Worm (Caenorhabditis elegans) whole organism, early embryonic: ENCODE data around the gene ufd-1.

Experiments used
- B0310.2 ChIP-seq: sonication (generic microtip); optimal IDR thresholded peaks from 2 replicates; lab custom pipeline; 2016; ENCODE audit warnings: mild to moderate bottlenecking, missing genetic modification characterization, missing compliant biosample characterization
- F13C5.2 ChIP-seq: sonication (generic microtip); optimal IDR thresholded peaks from 2 replicates; lab custom pipeline; 2017; ENCODE audit warnings: mild to moderate bottlenecking, missing genetic modification characterization, inconsistent platforms, missing compliant biosample characterization
- aly-1 ChIP-seq: sonication (generic microtip); optimal IDR thresholded peaks from 2 replicates; lab custom pipeline; 2016; ENCODE audit warnings: missing genetic modification characterization, missing compliant biosample characterization
- ama-1 ChIP-seq: fragments of 150-350 bp; optimal IDR thresholded peaks from 2 replicates; lab custom pipeline; 2014
- ceh-13 ChIP-seq: fragments of 200-800 bp; sonication (Bioruptor generic); optimal IDR thresholded peaks from 2 replicates; lab custom pipeline; 2018; ENCODE audit warnings: mild to moderate bottlenecking, missing genetic modification characterization, missing compliant biosample characterization
- ceh-36 ChIP-seq: sonication (generic microtip); optimal IDR thresholded peaks from 2 replicates; lab custom pipeline; 2016; ENCODE audit warnings: missing genetic modification characterization, inconsistent platforms, missing compliant biosample characterization
- ets-7 ChIP-seq: sonication (generic microtip); optimal IDR thresholded peaks from 2 replicates; lab custom pipeline; 2016; ENCODE audit warnings: missing genotype, missing genetic modification characterization, missing compliant biosample characterization
- hmbx-1 ChIP-seq: sonication (generic microtip); optimal IDR thresholded peaks from 2 replicates; lab custom pipeline; 2016; ENCODE audit warnings: mild to moderate bottlenecking, missing genetic modification characterization, missing compliant biosample characterization
- hmg-4 ChIP-seq: fragments of 200-800 bp; sonication (Bioruptor generic); optimal IDR thresholded peaks from 2 replicates; lab custom pipeline; 2018; ENCODE audit warnings: mild to moderate bottlenecking, missing genetic modification characterization, missing compliant biosample characterization
- hnd-1 ChIP-seq: sonication (generic microtip); optimal IDR thresholded peaks from 2 replicates; lab custom pipeline; 2016; ENCODE audit warnings: missing genetic modification characterization, missing compliant biosample characterization
- pes-1 ChIP-seq: fragments of 200-800 bp; sonication (Bioruptor generic); IDR thresholded peaks from 2 replicates; pipeline ENCODE4 v1.3.6; 2022; ENCODE audit warnings: missing genetic modification reagents, missing genetic modification characterization, missing compliant biosample characterization
- sea-1 ChIP-seq: fragments of 200-800 bp; sonication (Bioruptor generic); conservative IDR thresholded peaks from 2 replicates; pipeline ENCODE4 v1.3.6; 2022; ENCODE audit warnings: missing genetic modification characterization, missing compliant biosample characterization
- tbx-11 ChIP-seq: fragments of 200-800 bp; sonication (Bioruptor generic); IDR thresholded peaks from 2 replicates; pipeline ENCODE4 v1.3.6; 2022; ENCODE audit warnings: missing genetic modification characterization, missing compliant biosample characterization
- tbx-37 ChIP-seq: fragments of 200-800 bp; sonication (Bioruptor generic); conservative IDR thresholded peaks from 2 replicates; pipeline ENCODE4 v1.3.6; 2022; ENCODE audit warnings: missing genetic modification reagents, missing genetic modification characterization, missing compliant biosample characterization

- TF ChIP-seq ama-1 (lab: Kevin White, UChicago), result no peak
- TF ChIP-seq B0310.2, result no peak
- no peak for TF ChIP-seq hnd-1 (tag; lab: Kevin White, UChicago)
- no peak for TF ChIP-seq F13C5.2 (tag; lab: Kevin White, UChicago)
- no peak for TF ChIP-seq tbx-37 (GFP tag; lab: Robert Waterston, UW)
- no peak for TF ChIP-seq hmbx-1 (tag; lab: Kevin White, UChicago)
- no peak for TF ChIP-seq ceh-13 (GFP tag; lab: Kevin White, UChicago)
- no peak for TF ChIP-seq sea-1 (GFP tag; lab: Robert Waterston, UW)
- no peak for TF ChIP-seq hmg-4
- TF ChIP-seq ets-7 (tag; lab: Kevin White, UChicago), result no peak
- no peak for TF ChIP-seq tbx-11 (GFP tag; lab: Robert Waterston, UW)
- TF ChIP-seq aly-1 (tag; lab: Kevin White, UChicago), result no peak
- TF ChIP-seq pes-1, result no peak
- no peak for TF ChIP-seq ceh-36 (tag; lab: Kevin White, UChicago)
Observed at ce11 chrIV:12282873-12283272, 47.8 kb downstream of the ufd-1 start, which contains the start of gene hpo-12.
